Worm (Caenorhabditis elegans): ENCODE results near the gene Y22D7AL.15.

DNA sequence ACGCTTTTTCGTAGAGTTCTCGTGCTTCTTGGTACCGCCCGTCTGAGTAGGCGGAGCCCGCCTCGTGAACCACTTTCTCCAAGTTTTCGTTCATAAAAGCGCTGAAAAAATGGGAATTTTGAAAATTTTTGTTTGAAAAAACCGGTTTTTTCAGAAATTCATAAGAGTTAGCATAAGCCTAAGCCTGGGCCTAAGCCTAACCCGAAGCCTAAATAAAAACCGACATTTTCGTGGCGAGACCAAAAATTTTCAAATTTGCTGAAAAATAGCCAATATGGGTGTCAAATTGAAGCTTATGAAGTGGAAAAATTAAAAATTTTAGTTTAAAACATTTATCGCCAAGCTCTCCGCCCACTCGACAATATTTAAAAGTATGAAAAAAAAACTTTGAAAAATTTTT is 45.7 kb downstream of the Y22D7AL.15 start, which contains the start of gene Y22D7AL.9:
- TF ChIP-seq hlh-4 (tag; optimal IDR thresholded peaks at IDR 0.05) (no peak), ceh-8 (GFP tag; optimal IDR thresholded peaks at IDR 0.05) (no peak), nhr-12 (tag; optimal IDR thresholded peaks at IDR 0.05) (no peak), swsn-7 (tag; optimal IDR thresholded peaks at IDR 0.05) (no peak), elt-3 (tag; optimal IDR thresholded peaks at IDR 0.05) (no peak), ztf-11 (tag; optimal IDR thresholded peaks at IDR 0.05) (no peak), ces-1 (GFP tag; optimal IDR thresholded peaks at IDR 0.05) (no peak), dpl-1 (GFP tag; optimal IDR thresholded peaks at IDR 0.05) (no peak), egl-27 (tag; optimal IDR thresholded peaks at IDR 0.05) (no peak), nhr-237 (tag; optimal IDR thresholded peaks at IDR 0.05) (no peak), lir-3 (tag; optimal IDR thresholded peaks at IDR 0.05; ENCODE audit: poor library complexity) (no peak), nhr-85 (tag) (no peak), grh-1 (GFP tag; IDR thresholded peaks at IDR 0.05) (no peak), skn-1 (tag; optimal IDR thresholded peaks at IDR 0.05) (no peak)

Data from whole organism, L1 larva.